Fruit fly (Drosophila melanogaster): ENCODE data around the gene oxt.

- no peak for TF ChIP-seq EcR (GFP tag; optimal IDR thresholded peaks at IDR 0.05)
- no peak for TF ChIP-seq Dll (optimal IDR thresholded peaks at IDR 0.05)
- TF ChIP-seq pan (optimal IDR thresholded peaks at IDR 0.05) = no peak
- no peak for TF ChIP-seq usp (GFP tag; optimal IDR thresholded peaks at IDR 0.05)
- no peak for TF ChIP-seq psq (optimal IDR thresholded peaks at IDR 0.05)
- TF ChIP-seq CG8478 (optimal IDR thresholded peaks at IDR 0.05) = no peak
Observed at dm6 chr3L:2243846-2244528, 18.5 kb downstream of the oxt start, which contains the start of gene CG32301.

Measured in whole organism.